Fruit fly (Drosophila melanogaster): ENCODE measurements around the gene Mp.

The Mp gene

dm6 chr3L:7013568-7014305 lies 15.1 kb downstream of the Mp start:
- TF ChIP-seq NfI (GFP tag; optimal IDR thresholded peaks at IDR 0.05) (peak; percentile 44), CG17802 (tag; optimal IDR thresholded peaks at IDR 0.05) (no peak), CG10959 (GFP tag; IDR thresholded peaks at IDR 0.05) (no peak), CG8765 (GFP tag; IDR thresholded peaks at IDR 0.05) (no peak), CG9727 (GFP tag; optimal IDR thresholded peaks at IDR 0.05) (peak; percentile 33), Atf6 (GFP tag; IDR thresholded peaks at IDR 0.05) (peak; percentile 46; the same call in 1 of the 2 replicates), lov (optimal IDR thresholded peaks at IDR 0.05) (no peak), lov (GFP tag; IDR thresholded peaks at IDR 0.05) (0 out of 3 replicates have a peak, but pooled peaks have one; percentile 9), Deaf1 (tag; optimal IDR thresholded peaks at IDR 0.05) (peak; percentile 96), tio (GFP tag; optimal IDR thresholded peaks at IDR 0.05) (peak; percentile 19), repo (GFP tag; optimal IDR thresholded peaks at IDR 0.05) (no peak), CG13894 (tag; optimal IDR thresholded peaks at IDR 0.05) (peak; percentile 31), ttk (GFP tag; IDR thresholded peaks at IDR 0.05) (peak; percentile 52), CG7372 (GFP tag; IDR thresholded peaks at IDR 0.05) (peak; percentile 63; the same call in 1 of the 2 replicates), emc (GFP tag; optimal IDR thresholded peaks at IDR 0.05) (no peak), Ptx1 (GFP tag; IDR thresholded peaks at IDR 0.05) (peak; percentile 40), tgo (GFP tag; IDR thresholded peaks at IDR 0.05) (peak; percentile 64; the same call in 2 of the 3 replicates), ems (GFP tag; optimal IDR thresholded peaks at IDR 0.05) (no peak), CG34422 (GFP tag; IDR thresholded peaks at IDR 0.05) (0 out of 3 replicates have a peak, but pooled peaks have one; percentile 26), CG6272 (GFP tag; IDR thresholded peaks at IDR 0.05) (no peak), Hmr (GFP tag; optimal IDR thresholded peaks at IDR 0.05) (peak; percentile 28), chinmo (GFP tag; IDR thresholded peaks at IDR 0.05; ENCODE audit: partially characterized antibody) (0 out of 4 replicates have a peak, but pooled peaks have one; percentile 68), gt (GFP tag; IDR thresholded peaks at IDR 0.05) (no peak), Ets65A (GFP tag) (no peak), Elba2 (GFP tag; optimal IDR thresholded peaks at IDR 0.05) (no peak), ATbp (GFP tag; optimal IDR thresholded peaks at IDR 0.05) (no peak), CG11504 (tag; optimal IDR thresholded peaks at IDR 0.05) (peak; percentile 18), z (GFP tag; IDR thresholded peaks at IDR 0.05) (peak; percentile 98), CG6683 (GFP tag; optimal IDR thresholded peaks at IDR 0.05) (no peak), vvl (GFP tag; IDR thresholded peaks at IDR 0.05) (peak; percentile 49; the same call in 1 of the 2 replicates), ap (GFP tag; IDR thresholded peaks at IDR 0.05) (no peak), CG3281 (GFP tag; optimal IDR thresholded peaks at IDR 0.05) (peak; percentile 23), CoRest (tag; optimal IDR thresholded peaks at IDR 0.05) (peak; percentile 10), Lhr (GFP tag; optimal IDR thresholded peaks at IDR 0.05) (no peak), her (GFP tag; optimal IDR thresholded peaks at IDR 0.05) (no peak), CG2129 (GFP tag; IDR thresholded peaks at IDR 0.05; ENCODE audit: partially characterized antibody) (no peak), chm (GFP tag; IDR thresholded peaks at IDR 0.05) (peak; percentile 65; the same call in 1 of the 2 replicates), pros (GFP tag; optimal IDR thresholded peaks at IDR 0.05) (no peak), Dip3 (GFP tag; optimal IDR thresholded peaks at IDR 0.05) (no peak), tup (GFP tag; optimal IDR thresholded peaks at IDR 0.05) (no peak), Hsf (GFP tag; optimal IDR thresholded peaks at IDR 0.05) (peak; percentile 16), sens (GFP tag) (peak; percentile 64), CG17361 (GFP tag; IDR thresholded peaks at IDR 0.05) (0 out of 3 replicates have a peak, but pooled peaks have one; percentile 32), Rfx (GFP tag; IDR thresholded peaks at IDR 0.05) (peak; percentile 75), wor (GFP tag; IDR thresholded peaks at IDR 0.05) (no peak), lilli (GFP tag; optimal IDR thresholded peaks at IDR 0.05) (peak; percentile 26), CG5953 (GFP tag; IDR thresholded peaks at IDR 0.05) (0 out of 2 replicates have a peak, but pooled peaks have one; percentile 48), CG15514 (GFP tag; optimal IDR thresholded peaks at IDR 0.05) (peak; percentile 11), CG1602 (GFP tag; optimal IDR thresholded peaks at IDR 0.05) (no peak), Ada2b (GFP tag; IDR thresholded peaks at IDR 0.05) (0 out of 2 replicates have a peak, but pooled peaks have one; percentile 9)
